Fruit fly (Drosophila melanogaster) whole organism, embryonic: ENCODE data around the gene CG46310.

Experiments used
- C15 ChIP-seq: fragments of 200-800 bp; sonication (Bioruptor generic); IDR thresholded peaks from 3 replicates; pipeline ENCODE4 v1.3.6; 2022; ENCODE audit warnings: missing biosample characterization, missing genetic modification characterization
- CG10267 ChIP-seq: fragments of 200-800 bp; sonication (Bioruptor generic); optimal IDR thresholded peaks from 2 replicates; lab custom pipeline; 2018; ENCODE audit warnings: missing biosample characterization, mild to moderate bottlenecking, missing genetic modification characterization, moderate library complexity
- CG10321 ChIP-seq: fragments of 200-800 bp; sonication (Bioruptor generic); IDR thresholded peaks from 2 replicates; pipeline ENCODE4 v1.3.6; 2022; ENCODE audit warnings: missing biosample characterization, missing genetic modification characterization
- CG10366 ChIP-seq: fragments of 200-800 bp; sonication (Bioruptor generic); IDR thresholded peaks from 2 replicates; pipeline ENCODE4 v1.3.6; 2022; ENCODE audit warnings: missing biosample characterization, missing genetic modification characterization
- CG11247 ChIP-seq: fragments of 200-800 bp; sonication (Bioruptor generic); IDR thresholded peaks from 2 replicates; pipeline ENCODE4 v1.3.6; 2022; ENCODE audit warnings: missing biosample characterization, missing genetic modification characterization
- CG12659 ChIP-seq: fragments of 200-800 bp; sonication (Bioruptor generic); optimal IDR thresholded peaks from 3 replicates; lab custom pipeline; 2017; ENCODE audit warnings: mild to moderate bottlenecking, missing biosample characterization, missing genetic modification reagents, missing genetic modification characterization
- CG14050 ChIP-seq: fragments of 200-800 bp; sonication (Bioruptor generic); IDR thresholded peaks from 3 replicates; pipeline ENCODE4 v1.3.6; 2022; ENCODE audit warnings: missing biosample characterization, missing genetic modification characterization
- CG15696 ChIP-seq: fragments of 200-800 bp; sonication (Bioruptor generic); optimal IDR thresholded peaks from 2 replicates; lab custom pipeline; 2019; ENCODE audit warnings: missing biosample characterization, mild to moderate bottlenecking, missing genetic modification characterization, moderate library complexity
- CG17361 ChIP-seq: fragments of 200-800 bp; sonication (Bioruptor generic); IDR thresholded peaks from 3 replicates; pipeline ENCODE4 v1.3.6; 2022; ENCODE audit warnings: missing biosample characterization, missing genetic modification characterization
- CG18476 ChIP-seq: fragments of 200-800 bp; sonication (Bioruptor generic); optimal IDR thresholded peaks from 2 replicates; lab custom pipeline; 2016; ENCODE audit warnings: missing biosample characterization, mild to moderate bottlenecking, missing genetic modification characterization
- CG2129 ChIP-seq: fragments of 200-800 bp; sonication (Bioruptor generic); IDR thresholded peaks from 2 replicates; pipeline ENCODE4 v1.3.6; 2022; ENCODE audit warnings: missing biosample characterization, missing genetic modification characterization; ENCODE audit not compliant: partially characterized antibody
- CG2678 ChIP-seq: fragments of 200-800 bp; sonication (Bioruptor generic); optimal IDR thresholded peaks from 3 replicates; lab custom pipeline; 2019; ENCODE audit warnings: missing biosample characterization, mild to moderate bottlenecking, missing genetic modification characterization, moderate library complexity
- CG30403 ChIP-seq: fragments of 200-800 bp; sonication (Bioruptor generic); optimal IDR thresholded peaks from 3 replicates; lab custom pipeline; 2016; ENCODE audit warnings: missing biosample characterization, missing genetic modification characterization
- CG31224 ChIP-seq: fragments of 200-800 bp; sonication (Bioruptor generic); IDR thresholded peaks from 2 replicates; pipeline ENCODE4 v1.3.6; 2022; ENCODE audit warnings: missing biosample characterization, missing genetic modification characterization
- CG3163 ChIP-seq: fragments of 200-800 bp; sonication (Bioruptor generic); optimal IDR thresholded peaks from 3 replicates; lab custom pipeline; 2016; ENCODE audit warnings: missing biosample characterization, missing genetic modification characterization
- CG3847 ChIP-seq: fragments of 200-800 bp; sonication (Bioruptor generic); IDR thresholded peaks from 2 replicates; pipeline ENCODE4 v1.3.6; 2022; ENCODE audit warnings: missing biosample characterization, missing genetic modification characterization
- CG4820 ChIP-seq: fragments of 200-800 bp; sonication (Bioruptor generic); optimal IDR thresholded peaks from 3 replicates; lab custom pipeline; 2016; ENCODE audit warnings: missing biosample characterization, missing genetic modification characterization
- CG6683 ChIP-seq: fragments of 200-800 bp; sonication (Bioruptor generic); optimal IDR thresholded peaks from 2 replicates; lab custom pipeline; 2017; ENCODE audit warnings: missing biosample characterization, mild to moderate bottlenecking, missing genetic modification characterization, missing genetic modification reagents
- CG6689 ChIP-seq: fragments of 200-800 bp; sonication (Bioruptor generic); IDR thresholded peaks from 2 replicates; pipeline ENCODE4 v1.3.6; 2022; ENCODE audit warnings: missing biosample characterization, missing genetic modification characterization
- CG6813 ChIP-seq: fragments of 200-800 bp; sonication (Bioruptor generic); optimal IDR thresholded peaks from 2 replicates; lab custom pipeline; 2017; ENCODE audit warnings: missing biosample characterization, missing genetic modification characterization, mild to moderate bottlenecking, moderate library complexity, missing genetic modification reagents
- CG7372 ChIP-seq: fragments of 200-800 bp; sonication (Bioruptor generic); IDR thresholded peaks from 2 replicates; pipeline ENCODE4 v1.3.6; 2022; ENCODE audit warnings: missing biosample characterization, missing genetic modification characterization
- CG9215 ChIP-seq: fragments of 200-800 bp; sonication (Bioruptor generic); IDR thresholded peaks from 2 replicates; pipeline ENCODE4 v1.3.6; 2022; ENCODE audit warnings: missing biosample characterization, missing genetic modification characterization
- CG9437 ChIP-seq: fragments of 200-800 bp; sonication (Bioruptor generic); optimal IDR thresholded peaks from 2 replicates; lab custom pipeline; 2018; ENCODE audit warnings: missing biosample characterization, mild to moderate bottlenecking, missing genetic modification characterization
- CG9932 ChIP-seq: fragments of 200-800 bp; sonication (Bioruptor generic); IDR thresholded peaks from 2 replicates; pipeline ENCODE4 v1.3.6; 2022; ENCODE audit warnings: missing biosample characterization, missing genetic modification characterization
- E2f2 ChIP-seq: fragments of 200-800 bp; sonication (Bioruptor generic); IDR thresholded peaks from 2 replicates; pipeline ENCODE4 v1.3.6; 2022; ENCODE audit warnings: missing biosample characterization, missing genetic modification characterization
- Fer3 ChIP-seq: fragments of 200-800 bp; sonication (Bioruptor generic); optimal IDR thresholded peaks from 2 replicates; lab custom pipeline; 2018; ENCODE audit warnings: missing biosample characterization, mild to moderate bottlenecking, missing genetic modification characterization, moderate library complexity
- MBD-R2 ChIP-seq: fragments of 200-800 bp; sonication (Bioruptor generic); IDR thresholded peaks from 2 replicates; pipeline ENCODE4 v1.3.6; 2022; ENCODE audit warnings: missing biosample characterization, missing genetic modification characterization
- MTF-1 ChIP-seq: fragments of 200-800 bp; sonication (Bioruptor generic); optimal IDR thresholded peaks from 2 replicates; lab custom pipeline; 2018; ENCODE audit warnings: missing biosample characterization, mild to moderate bottlenecking, missing genetic modification characterization, borderline replicate concordance
- NC2β ChIP-seq: fragments of 200-800 bp; sonication (Bioruptor generic); optimal IDR thresholded peaks from 2 replicates; lab custom pipeline; 2016; ENCODE audit warnings: missing biosample characterization, missing genetic modification characterization
- Nf-YC ChIP-seq: fragments of 200-800 bp; optimal IDR thresholded peaks from 3 replicates; lab custom pipeline; 2019; ENCODE audit warnings: missing biosample characterization, mild to moderate bottlenecking, missing genetic modification characterization, moderate library complexity
- Xbp1 ChIP-seq: fragments of 200-800 bp; sonication (Bioruptor generic); optimal IDR thresholded peaks from 3 replicates; lab custom pipeline; 2016; ENCODE audit warnings: missing biosample characterization, mild to moderate bottlenecking, missing genetic modification characterization
- Xrp1 ChIP-seq: fragments of 200-800 bp; sonication (Bioruptor generic); IDR thresholded peaks from 2 replicates; pipeline ENCODE4 v1.3.6; 2022; ENCODE audit warnings: missing biosample characterization, missing genetic modification characterization
- ab ChIP-seq: fragments of 200-800 bp; sonication (Bioruptor generic); optimal IDR thresholded peaks from 2 replicates; lab custom pipeline; 2016; ENCODE audit warnings: missing biosample characterization, missing genetic modification characterization
- dysf ChIP-seq: fragments of 200-800 bp; sonication (Bioruptor generic); IDR thresholded peaks from 3 replicates; pipeline ENCODE4 v1.3.6; 2022; ENCODE audit warnings: missing biosample characterization, missing genetic modification characterization
- ken ChIP-seq: fragments of 200-800 bp; sonication (Bioruptor generic); IDR thresholded peaks from 3 replicates; pipeline ENCODE4 v1.3.6; 2022; ENCODE audit warnings: missing biosample characterization, missing genetic modification characterization
- lov ChIP-seq, 2 experiments: fragments of 200-800 bp in 1 of 2; fragments of >200 bp in 1 of 2; sonication (Bioruptor generic) in 1 of 2; IDR thresholded peaks in 1 of 2; optimal IDR thresholded peaks in 1 of 2; 2 replicates in 1 of 2; 3 replicates in 1 of 2; pipeline versions ENCODE4 v1.3.6 to Lab custom; 2017 to 2022; ENCODE audit warnings: missing biosample characterization in 1 of 2, missing genetic modification characterization in 1 of 2
- nerfin-2 ChIP-seq: fragments of 200-800 bp; sonication (Bioruptor generic); IDR thresholded peaks from 2 replicates; pipeline ENCODE4 v1.3.6; 2022; ENCODE audit warnings: missing biosample characterization, missing genetic modification characterization; ENCODE audit not compliant: partially characterized antibody
- oc ChIP-seq: fragments of 200-800 bp; sonication (Bioruptor generic); optimal IDR thresholded peaks from 2 replicates; lab custom pipeline; 2018; ENCODE audit warnings: missing biosample characterization, mild to moderate bottlenecking, missing genetic modification characterization, moderate library complexity
- row ChIP-seq: fragments of 200-800 bp; sonication (Bioruptor generic); IDR thresholded peaks from 3 replicates; pipeline ENCODE4 v1.3.6; 2022; ENCODE audit warnings: missing biosample characterization, missing genetic modification characterization
- run ChIP-seq: fragments of 200-800 bp; sonication (Bioruptor generic); optimal IDR thresholded peaks from 3 replicates; lab custom pipeline; 2018; ENCODE audit warnings: missing biosample characterization, mild to moderate bottlenecking, missing genetic modification characterization
- sna ChIP-seq: fragments of 200-800 bp; sonication (Bioruptor generic); IDR thresholded peaks from 2 replicates; pipeline ENCODE4 v1.3.6; 2022; ENCODE audit warnings: missing biosample characterization, missing genetic modification characterization; ENCODE audit not compliant: partially characterized antibody
- sob ChIP-seq: fragments of 200-800 bp; sonication (Bioruptor generic); IDR thresholded peaks from 2 replicates; pipeline ENCODE4 v1.3.6; 2022; ENCODE audit warnings: missing biosample characterization, missing genetic modification characterization
- stc ChIP-seq: fragments of 200-800 bp; sonication (Bioruptor generic); IDR thresholded peaks from 2 replicates; pipeline ENCODE4 v1.3.6; 2022; ENCODE audit warnings: missing biosample characterization, missing genetic modification characterization
- stwl ChIP-seq: fragments of 200-800 bp; sonication (Bioruptor generic); optimal IDR thresholded peaks from 3 replicates; lab custom pipeline; 2018; ENCODE audit warnings: missing biosample characterization, mild to moderate bottlenecking, missing genetic modification characterization, moderate library complexity
- tap ChIP-seq: fragments of 200-800 bp; optimal IDR thresholded peaks from 3 replicates; lab custom pipeline; 2019; ENCODE audit warnings: missing biosample characterization, mild to moderate bottlenecking, missing genetic modification characterization, moderate library complexity
- tx ChIP-seq: fragments of 200-800 bp; sonication (Bioruptor generic); optimal IDR thresholded peaks from 2 replicates; lab custom pipeline; 2016; ENCODE audit warnings: missing biosample characterization, missing genetic modification characterization
- unc-4 ChIP-seq: fragments of 200-800 bp; sonication (Bioruptor generic); IDR thresholded peaks from 2 replicates; pipeline ENCODE4 v1.3.6; 2022; ENCODE audit warnings: missing biosample characterization, missing genetic modification characterization; ENCODE audit not compliant: partially characterized antibody
- zen ChIP-seq: fragments of 200-800 bp; sonication (Bioruptor generic); optimal IDR thresholded peaks from 3 replicates; lab custom pipeline; 2018; ENCODE audit warnings: missing biosample characterization, mild to moderate bottlenecking, missing genetic modification characterization, moderate library complexity
- zf30C ChIP-seq: fragments of 200-800 bp; sonication (Bioruptor generic); optimal IDR thresholded peaks from 3 replicates; lab custom pipeline; 2018; ENCODE audit warnings: missing biosample characterization, mild to moderate bottlenecking, missing genetic modification characterization

Gene CG46310

DNA sequence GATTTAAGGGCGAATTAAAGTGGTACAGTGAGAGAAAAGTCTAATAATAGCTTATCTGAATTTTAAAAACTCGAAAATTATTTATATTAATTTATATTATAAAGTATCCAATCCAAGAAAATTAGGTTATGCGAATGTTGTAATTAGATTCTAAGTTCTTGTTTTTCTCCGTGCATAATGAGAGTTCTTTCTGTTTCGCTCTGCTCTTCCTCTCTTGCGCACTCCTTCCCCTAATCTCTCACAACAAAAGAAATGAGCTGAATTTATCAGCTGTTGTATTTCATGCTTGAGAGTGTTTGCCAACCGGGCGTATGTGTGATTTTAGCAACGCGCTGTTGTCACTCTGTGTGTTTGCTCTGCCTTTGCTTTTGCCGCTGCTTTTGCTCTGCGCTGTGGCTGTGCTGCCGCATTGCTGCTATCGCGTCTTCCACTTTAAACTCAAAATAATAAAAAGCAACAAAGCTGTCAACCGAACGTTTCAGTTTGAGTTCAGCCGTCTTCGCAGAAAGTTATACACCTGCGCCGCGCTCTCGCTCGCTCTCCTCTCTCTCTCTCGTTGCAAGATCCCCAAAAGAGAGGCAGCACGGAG is at the start of gene CG46310 (continued):
- TF ChIP-seq E2f2 (GFP tag; lab: Robert Waterston, UW) (peak; percentile 43; the same call in 1 of the 2 replicates), CG15696 (peak; percentile 1), CG18476 (GFP tag; lab: Kevin White, UChicago) (peak; percentile 34), sna (GFP tag; lab: Robert Waterston, UW) (no peak), oc (tag; lab: Kevin White, UChicago) (peak; percentile 22), stwl (tag; lab: Kevin White, UChicago) (no peak), CG9932 (GFP tag; lab: Robert Waterston, UW) (peak; percentile 65), Nf-YC (tag; lab: Kevin White, UChicago) (peak; percentile 62), zen (tag; lab: Kevin White, UChicago) (peak; percentile 12), Xrp1 (GFP tag; lab: Robert Waterston, UW) (peak; percentile 87), CG12659 (peak; percentile 61), CG4820 (peak; percentile 25), unc-4 (0 out of 2 replicates have a peak, but pooled peaks have one; percentile 12), C15 (GFP tag; lab: Robert Waterston, UW) (peak; percentile 66; the same call in 2 of the 3 replicates), tx (GFP tag; lab: Kevin White, UChicago) (no peak), row (peak; percentile 76), CG14050 (GFP tag; lab: Robert Waterston, UW) (0 out of 3 replicates have a peak, but pooled peaks have one; percentile 44), run (peak; percentile 68), CG7372 (GFP tag; lab: Robert Waterston, UW) (peak; percentile 73; the same call in 1 of the 2 replicates), sob (GFP tag; lab: Robert Waterston, UW) (peak; percentile 94), tap (tag; lab: Kevin White, UChicago) (peak; percentile 34), ab (no peak), CG3847 (GFP tag; lab: Robert Waterston, UW) (peak; percentile 63), CG3163 (GFP tag; lab: Kevin White, UChicago) (no peak), CG10366 (GFP tag; lab: Robert Waterston, UW) (peak; percentile 65), Fer3 (peak; percentile 64), Xbp1 (GFP tag; lab: Kevin White, UChicago) (peak; percentile 44), CG2129 (GFP tag; lab: Robert Waterston, UW) (no peak), CG30403 (GFP tag; lab: Kevin White, UChicago) (peak; percentile 82), MTF-1 (GFP tag; lab: Kevin White, UChicago) (peak; percentile 56), MBD-R2 (GFP tag; lab: Robert Waterston, UW) (peak; percentile 56; the same call in 1 of the 2 replicates), CG2678 (tag; lab: Kevin White, UChicago) (peak; percentile 78), NC2β (GFP tag; lab: Kevin White, UChicago) (no peak), CG9215 (GFP tag; lab: Robert Waterston, UW) (peak; percentile 72), CG6813 (GFP tag; lab: Kevin White, UChicago) (peak; percentile 69), CG11247 (peak; percentile 79), zf30C (GFP tag; lab: Kevin White, UChicago) (peak; percentile 34), lov (optimal IDR thresholded peaks at IDR 0.05; lab: Kevin White, UChicago) (no peak), lov (GFP tag; IDR thresholded peaks at IDR 0.05; lab: Robert Waterston, UW) (0 out of 3 replicates have a peak, but pooled peaks have one; percentile 57), stc (peak; percentile 86), CG31224 (peak; percentile 83), CG9437 (GFP tag; lab: Kevin White, UChicago) (peak; percentile 43), CG6683 (GFP tag; lab: Kevin White, UChicago) (peak; percentile 31), nerfin-2 (GFP tag; lab: Robert Waterston, UW) (no peak), CG17361 (GFP tag; lab: Robert Waterston, UW) (peak; percentile 88), dysf (peak; percentile 94), CG10267 (tag; lab: Kevin White, UChicago) (peak; percentile 59), CG6689 (GFP tag; lab: Robert Waterston, UW) (peak; percentile 65), ken (GFP tag; lab: Robert Waterston, UW) (peak; percentile 69; the same call in 1 of the 3 replicates), CG10321 (peak; percentile 53; the same call in 1 of the 2 replicates)
